Worm (Caenorhabditis elegans) whole organism, mixed stage, embryonic: ENCODE results near the gene D1086.3.

Experiments
- M03D4.4 ChIP-seq: sonication (generic microtip); optimal IDR thresholded peaks from 2 replicates; lab custom pipeline; 2017; ENCODE audit warnings: mild to moderate bottlenecking, missing genetic modification characterization, missing compliant biosample characterization
- bed-3 ChIP-seq: fragments of 200-800 bp; sonication (Bioruptor generic); optimal IDR thresholded peaks from 3 replicates; lab custom pipeline; 2018; ENCODE audit warnings: mild to moderate bottlenecking, missing genetic modification characterization, moderate library complexity, missing compliant biosample characterization
- blmp-1 ChIP-seq: fragments of 150-350 bp; optimal IDR thresholded peaks from 2 replicates; lab custom pipeline; 2014; ENCODE audit warnings: missing biosample characterization, missing genetic modification characterization
- ceh-39 ChIP-seq: fragments of 150-350 bp; optimal IDR thresholded peaks from 2 replicates; lab custom pipeline; 2014; ENCODE audit warnings: missing biosample characterization, missing genetic modification characterization
- ceh-43 ChIP-seq: fragments of 200-800 bp; sonication (Bioruptor generic); optimal IDR thresholded peaks from 2 replicates; lab custom pipeline; 2018; ENCODE audit warnings: mild to moderate bottlenecking, missing genetic modification characterization, moderate library complexity, missing compliant biosample characterization
- ces-1 ChIP-seq: fragments of 150-350 bp; optimal IDR thresholded peaks from 2 replicates; lab custom pipeline; 2014; ENCODE audit warnings: missing biosample characterization, missing genetic modification reagents, missing genetic modification characterization
- cnd-1 ChIP-seq: fragments of 200-800 bp; sonication (Bioruptor generic); optimal IDR thresholded peaks from 2 replicates; lab custom pipeline; 2018; ENCODE audit warnings: mild to moderate bottlenecking, missing genetic modification characterization, missing compliant biosample characterization
- drap-1 ChIP-seq: fragments of 200-800 bp; sonication (Bioruptor generic); optimal IDR thresholded peaks from 3 replicates; lab custom pipeline; 2018; ENCODE audit warnings: mild to moderate bottlenecking, missing genetic modification characterization, missing compliant biosample characterization
- elt-1 ChIP-seq: sonication (generic microtip); optimal IDR thresholded peaks from 2 replicates; lab custom pipeline; 2017; ENCODE audit warnings: missing genetic modification characterization, mild to moderate bottlenecking, missing compliant biosample characterization, antibody characterized with exemption, moderate library complexity, borderline replicate concordance; ENCODE audit not compliant: insufficient read depth
- elt-3 ChIP-seq: fragments of 150-350 bp; optimal IDR thresholded peaks from 2 replicates; lab custom pipeline; 2014; ENCODE audit warnings: missing biosample characterization, missing genetic modification characterization
- flh-1 ChIP-seq: fragments of 200-800 bp; sonication (Bioruptor generic); optimal IDR thresholded peaks from 2 replicates; lab custom pipeline; 2018; ENCODE audit warnings: mild to moderate bottlenecking, missing genetic modification characterization, moderate library complexity, missing compliant biosample characterization
- ham-2 ChIP-seq: fragments of 200-800 bp; sonication (Bioruptor generic); optimal IDR thresholded peaks from 2 replicates; lab custom pipeline; 2018; ENCODE audit warnings: mild to moderate bottlenecking, missing genetic modification characterization, missing compliant biosample characterization
- hlh-1 ChIP-seq: fragments of 150-350 bp; optimal IDR thresholded peaks from 2 replicates; lab custom pipeline; 2014; ENCODE audit warnings: missing biosample characterization, missing genetic modification reagents, missing genetic modification characterization
- lin-13 ChIP-seq: fragments of 150-350 bp; optimal IDR thresholded peaks from 2 replicates; lab custom pipeline; 2014; ENCODE audit warnings: missing biosample characterization, missing genetic modification characterization
- lsy-2 ChIP-seq: fragments of 150-350 bp; optimal IDR thresholded peaks from 2 replicates; lab custom pipeline; 2014; ENCODE audit warnings: missing biosample characterization, missing genetic modification characterization
- mab-5 ChIP-seq: fragments of 150-350 bp; optimal IDR thresholded peaks from 2 replicates; lab custom pipeline; 2014; ENCODE audit warnings: missing biosample characterization, missing genetic modification characterization
- mep-1 ChIP-seq: fragments of 150-350 bp; optimal IDR thresholded peaks from 2 replicates; lab custom pipeline; 2017; ENCODE audit warnings: missing biosample characterization, missing genetic modification reagents, missing genetic modification characterization, inconsistent platforms
- mls-2 ChIP-seq: sonication (generic microtip); optimal IDR thresholded peaks from 2 replicates; lab custom pipeline; 2016; ENCODE audit warnings: mild to moderate bottlenecking, missing genetic modification characterization, moderate library complexity, missing compliant biosample characterization
- nhr-12 ChIP-seq: fragments of 150-350 bp; optimal IDR thresholded peaks from 2 replicates; lab custom pipeline; 2014; ENCODE audit warnings: missing biosample characterization, missing genetic modification characterization
- nhr-2 ChIP-seq: fragments of 150-350 bp; optimal IDR thresholded peaks from 2 replicates; lab custom pipeline; 2014; ENCODE audit warnings: missing biosample characterization, missing genetic modification characterization
- nhr-237 ChIP-seq: fragments of 150-350 bp; optimal IDR thresholded peaks from 2 replicates; lab custom pipeline; 2014; ENCODE audit warnings: missing biosample characterization, missing genetic modification characterization
- nhr-28 ChIP-seq: fragments of 150-350 bp; optimal IDR thresholded peaks from 2 replicates; lab custom pipeline; 2014; ENCODE audit warnings: missing biosample characterization, missing genetic modification characterization
- pha-4 ChIP-seq: fragments of 150-350 bp; optimal IDR thresholded peaks from 2 replicates; lab custom pipeline; 2018; ENCODE audit warnings: missing biosample characterization, missing genetic modification reagents, missing genetic modification characterization
- sem-2 ChIP-seq: fragments of 200-800 bp; sonication (Bioruptor generic); optimal IDR thresholded peaks from 2 replicates; lab custom pipeline; 2018; ENCODE audit warnings: mild to moderate bottlenecking, missing genetic modification characterization, missing compliant biosample characterization
- snpc-4 ChIP-seq: fragments of 150-350 bp; optimal IDR thresholded peaks from 2 replicates; lab custom pipeline; 2014; ENCODE audit warnings: missing biosample characterization, missing genetic modification characterization
- tbx-8 ChIP-seq: fragments of 200-800 bp; sonication (Bioruptor generic); optimal IDR thresholded peaks from 2 replicates; lab custom pipeline; 2018; ENCODE audit warnings: mild to moderate bottlenecking, missing genetic modification characterization, moderate library complexity, missing compliant biosample characterization
- unc-120 ChIP-seq: sonication (generic microtip); optimal IDR thresholded peaks from 2 replicates; lab custom pipeline; 2017; ENCODE audit warnings: missing genetic modification characterization, missing compliant biosample characterization; ENCODE audit not compliant: poor library complexity, severe bottlenecking
- unc-39 ChIP-seq: fragments of 150-350 bp; optimal IDR thresholded peaks from 2 replicates; lab custom pipeline; 2014; ENCODE audit warnings: missing biosample characterization, missing genetic modification characterization
- unc-62 ChIP-seq: fragments of 150-350 bp; optimal IDR thresholded peaks from 2 replicates; lab custom pipeline; 2014; ENCODE audit warnings: missing biosample characterization, missing genetic modification reagents, missing genetic modification characterization
- zip-8 ChIP-seq: fragments of 150-350 bp; optimal IDR thresholded peaks from 2 replicates; lab custom pipeline; 2014; ENCODE audit warnings: missing biosample characterization, missing genetic modification characterization
- ztf-11 ChIP-seq: fragments of 150-350 bp; optimal IDR thresholded peaks from 2 replicates; lab custom pipeline; 2014; ENCODE audit warnings: missing biosample characterization, missing genetic modification characterization

D1086.3 gene

DNA sequence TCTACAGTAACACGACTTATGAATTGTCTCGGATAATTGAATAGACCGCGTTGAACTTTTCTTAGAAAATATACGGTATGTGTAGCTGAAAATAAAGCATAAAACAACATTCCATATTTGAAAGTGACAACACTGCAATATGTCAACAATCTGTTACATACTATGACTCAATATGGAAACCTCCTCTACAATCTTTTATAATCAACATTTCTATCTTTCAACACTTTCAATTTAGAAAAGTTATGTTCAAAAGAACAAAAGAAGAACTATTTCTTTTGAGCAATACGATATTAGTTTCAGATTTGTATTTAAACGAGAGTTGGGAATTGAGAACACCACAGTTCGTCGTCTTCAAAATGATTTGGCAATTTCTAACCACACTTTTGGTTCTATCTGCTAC lies 10.1 kb upstream of the D1086.3 start, which contains the start of gene D1086.10:
TSS of gene D1086.10 (plus strand) at position 301 of the 400 bp plus-strand sequence.
- TF ChIP-seq nhr-12 (tag; lab: Kevin White, UChicago), result no peak
- TF ChIP-seq M03D4.4, result no peak
- TF ChIP-seq zip-8 (tag; lab: Kevin White, UChicago), result no peak
- no peak for TF ChIP-seq ceh-39 (tag; lab: Kevin White, UChicago)
- no peak for TF ChIP-seq lsy-2 (tag; lab: Kevin White, UChicago)
- TF ChIP-seq drap-1, result no peak
- no peak for TF ChIP-seq lin-13 (tag; lab: Kevin White, UChicago)
- no peak for TF ChIP-seq nhr-237 (tag; lab: Kevin White, UChicago)
- no peak for TF ChIP-seq unc-39 (tag; lab: Kevin White, UChicago)

DNA sequence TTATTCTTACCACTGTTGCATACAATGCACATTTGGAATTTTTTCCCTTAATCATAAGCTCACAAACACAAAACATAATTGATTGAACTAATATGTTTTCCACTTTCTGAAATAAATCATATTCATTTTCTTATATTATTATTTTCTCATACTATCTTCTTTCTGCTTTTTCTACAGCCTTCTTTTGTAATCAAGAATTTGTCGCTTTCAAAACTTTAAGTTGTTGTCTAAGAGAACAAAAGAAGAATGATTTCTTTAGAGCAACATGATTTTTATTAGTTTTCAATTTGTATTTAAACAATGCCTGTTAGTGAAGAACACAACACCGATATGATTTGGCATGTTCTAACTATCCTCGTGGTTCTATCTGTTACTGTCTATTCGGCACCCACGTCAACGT lies 8.6 kb upstream of the D1086.3 start, which contains the start of gene D1086.7:
TSS of gene D1086.7 (plus strand) at position 301 of the 400 bp plus-strand sequence.
- TF ChIP-seq ceh-39 (tag; lab: Kevin White, UChicago) (no peak), nhr-12 (tag; lab: Kevin White, UChicago) (no peak), mls-2 (no peak), elt-1 (tag; lab: Kevin White, UChicago) (no peak), mep-1 (tag; lab: Kevin White, UChicago) (no peak), lin-13 (tag; lab: Kevin White, UChicago) (no peak), bed-3 (GFP tag; lab: Kevin White, UChicago) (no peak), nhr-2 (tag; lab: Kevin White, UChicago) (no peak), cnd-1 (tag; lab: Kevin White, UChicago) (no peak), ceh-43 (GFP tag; lab: Kevin White, UChicago) (no peak)

DNA sequence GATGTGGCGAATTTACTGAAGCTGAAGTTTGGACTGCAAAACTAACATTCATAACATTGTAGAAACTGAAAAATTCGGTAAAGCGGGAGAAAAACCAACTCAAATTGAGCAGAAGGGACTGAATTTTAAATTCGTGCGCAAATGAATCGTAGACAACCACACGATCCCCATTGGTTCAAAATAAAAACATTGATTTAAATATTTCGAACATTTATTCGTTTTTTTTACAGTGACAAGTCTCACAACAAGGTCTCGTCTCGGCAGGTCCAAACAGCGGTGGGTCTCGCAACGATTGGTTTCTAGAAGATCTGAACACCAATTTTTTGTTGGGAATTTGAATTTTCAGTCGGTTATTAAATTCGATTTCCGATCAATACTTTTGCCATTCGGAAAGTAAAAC lies 7.0 kb upstream of the D1086.3 start, which contains the start of gene D1086.18:
TSS of gene D1086.18 (plus strand) at position 301 of the 400 bp plus-strand sequence.
- TF ChIP-seq drap-1, result no peak
- no peak for TF ChIP-seq bed-3 (GFP tag; lab: Kevin White, UChicago)
- TF ChIP-seq snpc-4 (tag; lab: Kevin White, UChicago), result no peak
- TF ChIP-seq mep-1 (tag; lab: Kevin White, UChicago), result no peak
- no peak for TF ChIP-seq ham-2
- TF ChIP-seq flh-1 (GFP tag; lab: Kevin White, UChicago), result no peak
- no peak for TF ChIP-seq nhr-12 (tag; lab: Kevin White, UChicago)
- TF ChIP-seq nhr-237 (tag; lab: Kevin White, UChicago), result no peak
- TF ChIP-seq mab-5 (tag; lab: Kevin White, UChicago), result no peak
- no peak for TF ChIP-seq ceh-43 (GFP tag; lab: Kevin White, UChicago)
- no peak for TF ChIP-seq mls-2
- TF ChIP-seq unc-62, result no peak
- TF ChIP-seq hlh-1 (tag; lab: Kevin White, UChicago), result no peak
- no peak for TF ChIP-seq blmp-1

DNA sequence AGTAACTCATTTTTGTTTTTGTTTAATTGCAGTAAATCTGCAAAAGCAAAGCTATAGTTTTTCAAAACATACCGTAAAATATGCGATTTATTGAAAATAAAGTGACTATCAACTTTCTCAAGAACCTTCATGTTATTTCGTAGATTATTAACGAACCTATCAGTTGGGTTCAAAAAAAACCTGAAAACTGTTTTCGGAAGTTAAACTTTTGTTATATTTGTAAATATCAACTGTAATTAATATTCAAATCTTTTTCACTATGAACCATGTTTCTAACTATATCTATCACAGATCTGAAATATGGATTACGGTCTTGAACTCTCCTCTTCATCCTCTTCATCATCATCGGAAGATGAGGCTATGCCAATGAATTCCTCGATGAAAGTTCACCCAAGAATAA lies 4.5 kb upstream of the D1086.3 start, which contains the start of gene D1086.19:
TSS of gene D1086.19 (plus strand) at position 301 of the 400 bp plus-strand sequence.
- no peak for TF ChIP-seq elt-1 (tag; lab: Kevin White, UChicago)
- no peak for TF ChIP-seq ztf-11 (tag; lab: Kevin White, UChicago)
- TF ChIP-seq unc-62, result no peak
- no peak for TF ChIP-seq lin-13 (tag; lab: Kevin White, UChicago)
- TF ChIP-seq elt-3 (tag; lab: Kevin White, UChicago), result no peak
- TF ChIP-seq ceh-43 (GFP tag; lab: Kevin White, UChicago), result no peak
- no peak for TF ChIP-seq mls-2

DNA sequence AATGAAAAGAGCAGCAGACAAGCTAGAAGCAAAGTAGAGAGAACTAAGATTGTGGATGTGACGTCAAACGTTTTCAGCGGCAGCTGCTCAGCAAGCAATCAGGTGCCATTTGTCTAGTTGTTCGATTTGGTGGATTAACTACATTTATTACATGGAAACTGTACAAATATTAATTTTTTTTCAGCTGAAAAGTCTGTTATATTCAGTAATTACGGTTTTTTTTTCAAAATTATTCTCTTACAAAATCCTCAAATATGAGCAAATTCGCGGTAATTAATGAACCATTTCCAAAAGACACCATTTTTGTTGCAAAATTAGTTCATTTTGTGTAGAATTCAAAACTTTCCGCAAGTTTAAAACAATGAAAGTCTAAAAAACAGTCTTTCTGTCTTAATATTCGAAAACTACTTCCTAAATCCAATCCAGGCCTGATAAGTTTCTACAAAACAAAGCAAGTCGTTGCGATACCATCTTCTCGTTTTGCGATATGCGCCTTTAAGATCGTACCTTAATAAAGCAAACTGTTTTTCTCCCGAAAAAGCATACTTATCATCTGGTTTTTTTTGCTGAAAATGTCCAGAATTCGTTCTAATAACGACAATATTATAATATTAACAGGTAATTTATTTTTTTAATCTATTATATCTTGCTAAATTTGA lies 2.2 kb upstream of the D1086.3 start, which contains the start of the genes D1086.5 and him-5:
TSS of gene D1086.5 (minus strand) at position 51 of the 659 bp plus-strand sequence.
TSS of gene him-5 (plus strand) at position 118 of the 659 bp plus-strand sequence.
- TF ChIP-seq elt-3 (tag; lab: Kevin White, UChicago) (no peak), tbx-8 (GFP tag; lab: Kevin White, UChicago) (no peak), lsy-2 (tag; lab: Kevin White, UChicago) (no peak), drap-1 (no peak), nhr-28 (tag; lab: Kevin White, UChicago) (no peak), unc-39 (tag; lab: Kevin White, UChicago) (no peak), mls-2 (no peak), blmp-1 (no peak), sem-2 (no peak), unc-62 (no peak), mep-1 (tag; lab: Kevin White, UChicago) (no peak), cnd-1 (tag; lab: Kevin White, UChicago) (no peak), elt-1 (tag; lab: Kevin White, UChicago) (no peak), hlh-1 (tag; lab: Kevin White, UChicago) (no peak), nhr-2 (tag; lab: Kevin White, UChicago) (no peak), flh-1 (GFP tag; lab: Kevin White, UChicago) (no peak), ceh-43 (GFP tag; lab: Kevin White, UChicago) (no peak), ces-1 (GFP tag; lab: Kevin White, UChicago) (no peak), unc-120 (tag; lab: Kevin White, UChicago) (no peak), pha-4 (no peak)
